Fruit fly (Drosophila melanogaster) Kc167 (cell line): Measurements from ENCODE around the gene CG7720.

Experiments
- Myc ChIP-seq: fragments of >200 bp; optimal IDR thresholded peaks from 2 replicates; lab custom pipeline; 2017; ENCODE audit warnings: missing external identifiers
- h ChIP-seq: fragments of >200 bp; optimal IDR thresholded peaks from 3 replicates; lab custom pipeline; 2018; ENCODE audit warnings: missing external identifiers
- ttk ChIP-seq: sonication (Bioruptor generic); optimal IDR thresholded peaks from 2 replicates; lab custom pipeline; 2017; ENCODE audit warnings: missing external identifiers

DNA sequence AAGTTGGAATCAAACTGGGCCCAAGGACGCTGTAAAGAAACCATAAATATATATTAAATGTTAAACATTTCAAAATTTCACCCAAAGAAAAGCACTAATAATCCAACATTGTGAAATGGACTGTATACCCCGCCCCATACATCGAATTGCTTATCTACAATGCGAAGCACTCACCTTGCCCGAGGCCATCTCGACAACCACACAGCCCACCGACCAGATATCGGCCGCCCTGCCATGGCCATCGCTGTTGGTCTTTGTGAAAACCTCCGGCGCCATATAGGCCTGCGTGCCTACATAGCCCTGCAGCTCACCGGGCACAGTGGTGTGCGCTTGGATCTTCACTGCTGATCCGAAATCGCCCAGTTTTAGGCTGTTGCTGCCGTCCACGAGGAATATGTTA is 61.4 kb downstream of the CG7720 start:
- TF ChIP-seq ttk (lab: Kevin White, UChicago) (no peak), Myc (lab: Kevin White, UChicago) (no peak), h (no peak)
